Fruit fly (Drosophila melanogaster) Kc167 (cell line): Measurements from ENCODE around the gene Swt1.

ENCODE experiments used
- Myc ChIP-seq: fragments of >200 bp; optimal IDR thresholded peaks from 2 replicates; lab custom pipeline; 2017; ENCODE audit warnings: missing external identifiers
- h ChIP-seq: fragments of >200 bp; optimal IDR thresholded peaks from 3 replicates; lab custom pipeline; 2018; ENCODE audit warnings: missing external identifiers
- psq ChIP-seq: fragments of >200 bp; optimal IDR thresholded peaks from 2 replicates; lab custom pipeline; 2017; ENCODE audit warnings: missing external identifiers
- ttk ChIP-seq: sonication (Bioruptor generic); optimal IDR thresholded peaks from 2 replicates; lab custom pipeline; 2017; ENCODE audit warnings: missing external identifiers

- TF ChIP-seq psq (lab: Kevin White, UChicago) (no peak), ttk (lab: Kevin White, UChicago) (no peak), h (lab: Kevin White, UChicago) (no peak), Myc (lab: Kevin White, UChicago) (no peak)
These were observed 38.2 kb downstream of the Swt1 start for dm6 chrX:18052135-18052534.
